Fruit fly (Drosophila melanogaster) whole organism, embryonic: ENCODE data around the gene CG31548.

ENCODE experiments used
- BEAF-32 ChIP-seq: fragments of 200-800 bp; sonication (Bioruptor generic); optimal IDR thresholded peaks from 3 replicates; lab custom pipeline; 2017; ENCODE audit warnings: missing biosample characterization, missing genetic modification characterization, mild to moderate bottlenecking, moderate library complexity, missing genetic modification reagents
- Bgb ChIP-seq: fragments of 200-800 bp; sonication (Bioruptor generic); IDR thresholded peaks from 2 replicates; pipeline ENCODE4 v1.3.6; 2022; ENCODE audit warnings: missing biosample characterization, missing genetic modification characterization; ENCODE audit not compliant: partially characterized antibody
- CG11560 ChIP-seq: fragments of 200-800 bp; sonication (Bioruptor generic); IDR thresholded peaks from 3 replicates; pipeline ENCODE4 v1.3.6; 2022; ENCODE audit warnings: missing biosample characterization, missing genetic modification characterization
- CG14710 ChIP-seq: fragments of 200-800 bp; sonication (Bioruptor generic); optimal IDR thresholded peaks from 3 replicates; lab custom pipeline; 2019; ENCODE audit warnings: missing biosample characterization, mild to moderate bottlenecking, missing genetic modification characterization, moderate library complexity
- CG14860 ChIP-seq: fragments of 200-800 bp; sonication (Bioruptor generic); IDR thresholded peaks from 3 replicates; pipeline ENCODE4 v1.3.6; 2022; ENCODE audit warnings: missing biosample characterization, missing genetic modification characterization; ENCODE audit not compliant: partially characterized antibody
- CG1602 ChIP-seq: fragments of 200-800 bp; sonication (Bioruptor generic); optimal IDR thresholded peaks from 3 replicates; lab custom pipeline; 2016; ENCODE audit warnings: missing biosample characterization, missing genetic modification characterization
- CG18011 ChIP-seq: fragments of 200-800 bp; sonication (Bioruptor generic); optimal IDR thresholded peaks from 2 replicates; lab custom pipeline; 2017; ENCODE audit warnings: missing biosample characterization, missing genetic modification characterization, mild to moderate bottlenecking, moderate library complexity, missing genotype
- CG18476 ChIP-seq: fragments of 200-800 bp; sonication (Bioruptor generic); optimal IDR thresholded peaks from 2 replicates; lab custom pipeline; 2016; ENCODE audit warnings: missing biosample characterization, mild to moderate bottlenecking, missing genetic modification characterization
- CG18619 ChIP-seq: fragments of 200-800 bp; sonication (Bioruptor generic); optimal IDR thresholded peaks from 3 replicates; lab custom pipeline; 2017; ENCODE audit warnings: missing biosample characterization, mild to moderate bottlenecking, missing genetic modification characterization
- CG2199 ChIP-seq: fragments of 200-800 bp; sonication (Bioruptor generic); IDR thresholded peaks from 3 replicates; pipeline ENCODE4 v1.3.6; 2022; ENCODE audit warnings: missing biosample characterization, missing genetic modification characterization
- CG31441 ChIP-seq: fragments of 200-800 bp; sonication (Bioruptor generic); IDR thresholded peaks from 2 replicates; pipeline ENCODE4 v1.3.6; 2022; ENCODE audit warnings: missing biosample characterization, missing genetic modification characterization
- CG3995 ChIP-seq: fragments of 200-800 bp; sonication (Bioruptor generic); optimal IDR thresholded peaks from 3 replicates; lab custom pipeline; 2016; ENCODE audit warnings: missing biosample characterization, missing genetic modification characterization
- CG4424 ChIP-seq: fragments of 200-800 bp; sonication (Bioruptor generic); optimal IDR thresholded peaks from 3 replicates; lab custom pipeline; 2016; ENCODE audit warnings: missing biosample characterization, missing genetic modification characterization
- CG8089 ChIP-seq: fragments of 200-800 bp; sonication (Bioruptor generic); optimal IDR thresholded peaks from 3 replicates; lab custom pipeline; 2016; ENCODE audit warnings: missing biosample characterization, missing genetic modification characterization
- CG8924 ChIP-seq: fragments of 200-800 bp; optimal IDR thresholded peaks from 3 replicates; lab custom pipeline; 2019; ENCODE audit warnings: missing biosample characterization, mild to moderate bottlenecking, missing genetic modification characterization, moderate library complexity
- CG9876 ChIP-seq: fragments of 200-800 bp; sonication (Bioruptor generic); optimal IDR thresholded peaks from 2 replicates; lab custom pipeline; 2016; ENCODE audit warnings: missing biosample characterization, missing genetic modification characterization
- CTCF ChIP-seq: fragments of 200-800 bp; sonication (Bioruptor generic); optimal IDR thresholded peaks from 2 replicates; lab custom pipeline; 2017; ENCODE audit warnings: missing biosample characterization, mild to moderate bottlenecking, missing genetic modification characterization, moderate library complexity
- CoRest ChIP-seq: fragments of 200-800 bp; sonication (Bioruptor generic); optimal IDR thresholded peaks from 3 replicates; lab custom pipeline; 2018; ENCODE audit warnings: missing biosample characterization, mild to moderate bottlenecking, missing genetic modification characterization, moderate library complexity
- Deaf1 ChIP-seq: fragments of 200-800 bp; optimal IDR thresholded peaks from 3 replicates; lab custom pipeline; 2019; ENCODE audit warnings: missing biosample characterization, mild to moderate bottlenecking, missing genetic modification characterization, moderate library complexity
- E2f1 ChIP-seq: fragments of 200-800 bp; sonication (Bioruptor generic); IDR thresholded peaks from 2 replicates; pipeline ENCODE4 v1.3.6; 2022; ENCODE audit warnings: missing biosample characterization, missing genetic modification characterization
- HHEX ChIP-seq: fragments of 200-800 bp; sonication (Bioruptor generic); optimal IDR thresholded peaks from 3 replicates; lab custom pipeline; 2017; ENCODE audit warnings: missing biosample characterization, mild to moderate bottlenecking, missing genetic modification characterization, missing genetic modification reagents
- MBD-R2 ChIP-seq: fragments of 200-800 bp; sonication (Bioruptor generic); IDR thresholded peaks from 2 replicates; pipeline ENCODE4 v1.3.6; 2022; ENCODE audit warnings: missing biosample characterization, missing genetic modification characterization
- Nf-YC ChIP-seq: fragments of 200-800 bp; optimal IDR thresholded peaks from 3 replicates; lab custom pipeline; 2019; ENCODE audit warnings: missing biosample characterization, mild to moderate bottlenecking, missing genetic modification characterization, moderate library complexity
- PHDP ChIP-seq: fragments of 200-800 bp; sonication (Bioruptor generic); optimal IDR thresholded peaks from 3 replicates; lab custom pipeline; 2018; ENCODE audit warnings: missing biosample characterization, mild to moderate bottlenecking, missing genetic modification characterization, moderate library complexity
- Poxn ChIP-seq: fragments of 200-800 bp; sonication (Bioruptor generic); IDR thresholded peaks from 2 replicates; pipeline ENCODE4 v1.3.6; 2022; ENCODE audit warnings: missing biosample characterization, missing genetic modification characterization
- Sin3A ChIP-seq: fragments of >200 bp; optimal IDR thresholded peaks from 2 replicates; lab custom pipeline; 2018
- Tbp ChIP-seq: fragments of >200 bp; optimal IDR thresholded peaks from 2 replicates; lab custom pipeline; 2018; ENCODE audit warnings: missing biosample characterization, missing genetic modification characterization
- aop ChIP-seq: fragments of 200-800 bp; sonication (Bioruptor generic); IDR thresholded peaks from 2 replicates; pipeline ENCODE4 v1.3.6; 2022; ENCODE audit warnings: missing biosample characterization, missing genetic modification characterization
- az2 ChIP-seq: fragments of 200-800 bp; sonication (Bioruptor generic); optimal IDR thresholded peaks from 3 replicates; lab custom pipeline; 2016; ENCODE audit warnings: missing biosample characterization, missing genetic modification characterization
- bowl ChIP-seq: fragments of 200-800 bp; sonication (Bioruptor generic); IDR thresholded peaks from 2 replicates; pipeline ENCODE4 v1.3.6; 2022; ENCODE audit warnings: missing biosample characterization, missing genetic modification characterization
- bsh ChIP-seq, 2 experiments: fragments of 200-800 bp; sonication (Bioruptor generic); optimal IDR thresholded peaks; 2 replicates each; lab custom pipeline; 2017 to 2018; ENCODE audit warnings: mild to moderate bottlenecking in 2 of 2, missing biosample characterization in 2 of 2, missing genetic modification characterization in 2 of 2, moderate library complexity in 1 of 2
- ems ChIP-seq: fragments of 200-800 bp; sonication (Bioruptor generic); optimal IDR thresholded peaks from 3 replicates; lab custom pipeline; 2016; ENCODE audit warnings: missing biosample characterization, missing genetic modification characterization
- ftz-f1 ChIP-seq: fragments of 200-800 bp; sonication (Bioruptor generic); optimal IDR thresholded peaks from 2 replicates; lab custom pipeline; 2016; ENCODE audit warnings: missing biosample characterization, missing genetic modification characterization
- gce ChIP-seq: fragments of 200-800 bp; sonication (Bioruptor generic); IDR thresholded peaks from 3 replicates; pipeline ENCODE4 v1.3.6; 2022; ENCODE audit warnings: missing biosample characterization, missing genetic modification characterization
- gt ChIP-seq: fragments of 200-800 bp; sonication (Bioruptor generic); IDR thresholded peaks from 2 replicates; pipeline ENCODE4 v1.3.6; 2022; ENCODE audit warnings: missing biosample characterization, missing genetic modification characterization
- hb ChIP-seq: fragments of 200-800 bp; sonication (Bioruptor generic); IDR thresholded peaks from 3 replicates; pipeline ENCODE4 v1.3.6; 2022; ENCODE audit warnings: missing biosample characterization, missing genetic modification characterization; ENCODE audit not compliant: partially characterized antibody
- kni ChIP-seq: fragments of 200-800 bp; sonication (Bioruptor generic); optimal IDR thresholded peaks from 3 replicates; lab custom pipeline; 2017; ENCODE audit warnings: mild to moderate bottlenecking, missing biosample characterization, missing genetic modification reagents, missing genetic modification characterization
- lbe ChIP-seq: fragments of 200-800 bp; sonication (Bioruptor generic); optimal IDR thresholded peaks from 2 replicates; lab custom pipeline; 2016; ENCODE audit warnings: missing biosample characterization, mild to moderate bottlenecking, missing genetic modification characterization
- lmd ChIP-seq: fragments of 200-800 bp; sonication (Bioruptor generic); IDR thresholded peaks from 2 replicates; pipeline ENCODE4 v1.3.6; 2022; ENCODE audit warnings: missing biosample characterization, missing genetic modification characterization
- onecut ChIP-seq: fragments of 200-800 bp; sonication (Bioruptor generic); IDR thresholded peaks from 2 replicates; pipeline ENCODE4 v1.3.6; 2022; ENCODE audit warnings: missing biosample characterization, missing genetic modification characterization
- psq ChIP-seq: fragments of 200-800 bp; sonication (Bioruptor generic); optimal IDR thresholded peaks from 2 replicates; lab custom pipeline; 2017; ENCODE audit warnings: missing biosample characterization, missing genetic modification characterization
- so ChIP-seq: fragments of 200-800 bp; sonication (Bioruptor generic); IDR thresholded peaks from 3 replicates; pipeline ENCODE4 v1.3.6; 2022; ENCODE audit warnings: missing biosample characterization, missing genetic modification characterization
- ssp ChIP-seq: fragments of 200-800 bp; sonication (Bioruptor generic); IDR thresholded peaks from 2 replicates; pipeline ENCODE4 v1.3.6; 2022; ENCODE audit warnings: missing biosample characterization, missing genetic modification characterization
- sug ChIP-seq: fragments of 200-800 bp; optimal IDR thresholded peaks from 2 replicates; lab custom pipeline; 2019; ENCODE audit warnings: missing biosample characterization, mild to moderate bottlenecking, missing genetic modification characterization, moderate library complexity
- tgo ChIP-seq: fragments of 200-800 bp; sonication (Bioruptor generic); IDR thresholded peaks from 3 replicates; pipeline ENCODE4 v1.3.6; 2022; ENCODE audit warnings: missing biosample characterization, missing genetic modification characterization
- tio ChIP-seq: fragments of 200-800 bp; sonication (Bioruptor generic); optimal IDR thresholded peaks from 2 replicates; lab custom pipeline; 2017; ENCODE audit warnings: missing biosample characterization, missing genetic modification characterization, inconsistent platforms
- trh ChIP-seq: fragments of 200-800 bp; sonication (Bioruptor generic); optimal IDR thresholded peaks from 2 replicates; lab custom pipeline; 2016; ENCODE audit warnings: missing biosample characterization, missing genetic modification characterization
- ttk ChIP-seq: fragments of 200-800 bp; sonication (Bioruptor generic); IDR thresholded peaks from 2 replicates; pipeline ENCODE4 v2.1.2; 2022; ENCODE audit warnings: missing biosample characterization, missing genetic modification characterization
- unc-4 ChIP-seq: fragments of 200-800 bp; sonication (Bioruptor generic); IDR thresholded peaks from 2 replicates; pipeline ENCODE4 v1.3.6; 2022; ENCODE audit warnings: missing biosample characterization, missing genetic modification characterization; ENCODE audit not compliant: partially characterized antibody
- wdn ChIP-seq: fragments of 200-800 bp; sonication (Bioruptor generic); IDR thresholded peaks from 2 replicates; pipeline ENCODE4 v1.3.6; 2022; ENCODE audit warnings: missing biosample characterization, missing genetic modification characterization
- zfh2 ChIP-seq: fragments of 200-800 bp; sonication (Bioruptor generic); optimal IDR thresholded peaks from 2 replicates; lab custom pipeline; 2016; ENCODE audit warnings: missing biosample characterization, missing genetic modification characterization

Gene CG31548

DNA sequence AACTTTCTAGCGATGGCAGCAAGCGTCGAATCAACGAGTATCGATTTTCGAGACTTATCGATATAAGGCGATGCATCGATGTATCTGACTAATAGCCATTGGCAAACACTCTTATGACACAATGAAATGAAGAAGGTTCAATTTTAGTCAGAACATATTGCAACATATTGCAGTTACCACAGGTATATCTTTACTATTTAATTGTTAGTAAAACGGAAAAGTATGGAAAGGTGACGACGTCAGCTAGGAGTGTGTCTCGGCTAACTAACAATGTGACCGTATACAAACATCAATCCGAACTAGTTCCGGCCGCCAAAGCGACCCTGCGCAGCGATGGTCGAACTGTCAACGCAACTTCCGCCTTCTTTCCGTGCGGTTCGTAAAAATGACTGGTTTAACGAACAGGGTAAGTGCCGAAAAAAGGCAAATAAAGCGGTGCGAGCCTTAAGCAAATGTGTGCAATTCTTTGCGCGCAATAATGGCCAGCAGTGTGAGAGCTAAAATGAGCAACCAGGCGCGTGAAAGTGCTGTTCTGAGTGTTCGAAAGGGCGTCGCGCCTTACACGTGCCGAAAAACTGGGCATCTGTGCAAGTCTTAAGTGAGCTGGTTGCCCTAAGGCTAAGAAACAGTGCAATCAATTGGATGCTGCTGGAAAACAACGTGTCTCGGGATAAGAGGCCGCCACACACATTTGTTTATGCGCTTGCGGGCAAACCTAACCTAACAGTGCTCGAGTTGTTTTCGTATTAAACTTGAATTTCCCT lies 12.4 kb downstream of the CG31548 start, which contains the start of the genes Dph4, Spec2 and RpL13A (continued):
- TF ChIP-seq onecut (GFP tag; lab: Robert Waterston, UW) (peak; percentile 93), CG8089 (GFP tag; lab: Kevin White, UChicago) (peak; percentile 93), ttk (GFP tag; lab: Robert Waterston, UW) (no peak), Deaf1 (peak; percentile 69), trh (GFP tag; lab: Kevin White, UChicago) (peak; percentile 69), MBD-R2 (GFP tag; lab: Robert Waterston, UW) (no peak), tgo (no peak), Poxn (GFP tag; lab: Robert Waterston, UW) (no peak), CG31441 (no peak), lmd (GFP tag; lab: Robert Waterston, UW) (no peak), CoRest (tag; lab: Kevin White, UChicago) (peak; percentile 82), bowl (GFP tag; lab: Robert Waterston, UW) (no peak), CG14710 (peak; percentile 95), az2 (GFP tag; lab: Kevin White, UChicago) (peak; percentile 74), PHDP (tag; lab: Kevin White, UChicago) (peak; percentile 92), wdn (GFP tag; lab: Robert Waterston, UW) (no peak), lbe (GFP tag; lab: Kevin White, UChicago) (peak; percentile 85), CG11560 (tag; lab: Robert Waterston, UW) (no peak), zfh2 (GFP tag; lab: Kevin White, UChicago) (peak; percentile 77), CG18619 (GFP tag; lab: Kevin White, UChicago) (peak; percentile 96), CG18011 (GFP tag; lab: Kevin White, UChicago) (peak; percentile 87), ftz-f1 (GFP tag; lab: Kevin White, UChicago) (peak; percentile 74), bsh (GFP tag; optimal IDR thresholded peaks at IDR 0.05; lab: Kevin White, UChicago) (peak; percentile 21 to 78), gt (GFP tag; lab: Robert Waterston, UW) (no peak), CG9876 (GFP tag; lab: Kevin White, UChicago) (peak; percentile 92), CG18476 (GFP tag; lab: Kevin White, UChicago) (peak; percentile 74), CG1602 (peak; percentile 77), HHEX (GFP tag; lab: Kevin White, UChicago) (peak; percentile 96), Bgb (GFP tag; lab: Robert Waterston, UW) (no peak), CG8924 (tag; lab: Kevin White, UChicago) (peak; percentile 87), BEAF-32 (GFP tag; lab: Kevin White, UChicago) (peak; percentile 99), CTCF (peak; percentile 64), unc-4 (GFP tag; lab: Robert Waterston, UW) (no peak), ems (GFP tag; lab: Kevin White, UChicago) (peak; percentile 88), CG14860 (GFP tag; lab: Robert Waterston, UW) (no peak), E2f1 (GFP tag; lab: Robert Waterston, UW) (no peak), Tbp (GFP tag; lab: Kevin White, UChicago) (peak; percentile 52), CG3995 (GFP tag; lab: Kevin White, UChicago) (peak; percentile 83), gce (GFP tag; lab: Robert Waterston, UW) (no peak), tio (GFP tag; lab: Kevin White, UChicago) (no peak), Nf-YC (peak; percentile 83), kni (GFP tag; lab: Kevin White, UChicago) (peak; percentile 93), psq (GFP tag; lab: Kevin White, UChicago) (peak; percentile 81), hb (GFP tag; lab: Robert Waterston, UW) (no peak), ssp (GFP tag; lab: Robert Waterston, UW) (no peak), so (GFP tag; lab: Robert Waterston, UW) (no peak), aop (GFP tag; lab: Robert Waterston, UW) (no peak), Sin3A (lab: Kevin White, UChicago) (peak; percentile 97), CG4424 (peak; percentile 90), CG2199 (GFP tag; lab: Robert Waterston, UW) (no peak), sug (tag; lab: Kevin White, UChicago) (peak; percentile 91)
